Worm (Caenorhabditis elegans) whole organism, L4/young adult: ENCODE measurements around the gene skr-4.

Source experiments
- W03F9.2 ChIP-seq: fragments of 150-350 bp; optimal IDR thresholded peaks from 2 replicates; lab custom pipeline; 2014; ENCODE audit warnings: missing biosample characterization, missing genetic modification characterization
- dao-5 ChIP-seq: sonication (generic microtip); optimal IDR thresholded peaks from 2 replicates; lab custom pipeline; 2016; ENCODE audit warnings: missing genotype, missing genetic modification characterization, moderate library complexity, missing compliant biosample characterization
- him-1 ChIP-seq: sonication (generic microtip); optimal IDR thresholded peaks from 2 replicates; lab custom pipeline; 2016; ENCODE audit warnings: missing genotype, missing genetic modification reagents, missing genetic modification characterization, missing compliant biosample characterization

DNA sequence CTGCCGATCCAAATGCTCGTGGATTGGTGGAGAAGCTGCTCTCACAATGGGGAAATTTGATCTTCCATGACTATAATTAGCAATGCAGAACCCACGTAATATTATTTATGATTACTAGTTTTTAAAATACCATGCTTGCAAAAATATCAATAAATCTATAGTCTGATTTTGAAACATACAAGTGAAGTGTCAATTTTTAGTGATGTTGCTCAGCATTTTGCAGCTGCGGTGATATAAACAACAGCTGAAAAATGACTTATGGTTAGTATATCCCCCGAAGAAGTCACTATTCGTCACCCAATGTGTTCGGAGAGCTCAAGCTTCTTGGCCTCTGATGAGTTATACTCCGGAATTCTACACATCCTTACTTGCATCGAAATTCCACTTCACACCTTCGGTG, 34.7 kb downstream of the skr-4 start, which contains the start of gene srh-172:
- no peak for TF ChIP-seq dao-5 (tag; lab: Kevin White, UChicago)
- TF ChIP-seq W03F9.2, result no peak
- no peak for TF ChIP-seq him-1
